Worm (Caenorhabditis elegans) whole organism, young adult: ENCODE data around the gene K06A9.3.

ENCODE experiments used
- B0019.2 ChIP-seq: fragments of 200-800 bp; sonication (Bioruptor generic); conservative IDR thresholded peaks from 2 replicates; pipeline ENCODE4 v1.3.6; 2022; ENCODE audit warnings: missing genetic modification reagents, missing genetic modification characterization, missing compliant biosample characterization
- B0336.3 ChIP-seq: fragments of 200-800 bp; sonication (Bioruptor generic); IDR thresholded peaks from 2 replicates; pipeline ENCODE4 v1.3.6; 2022; ENCODE audit warnings: missing genetic modification characterization, missing compliant biosample characterization
- C06A6.2 ChIP-seq: fragments of 200-800 bp; sonication (Bioruptor generic); conservative IDR thresholded peaks from 2 replicates; pipeline ENCODE4 v1.3.6; 2022; ENCODE audit warnings: missing genetic modification characterization, missing compliant biosample characterization
- F33H1.4 ChIP-seq: fragments of 200-800 bp; sonication (Bioruptor generic); IDR thresholded peaks from 2 replicates; pipeline ENCODE4 v1.3.6; 2022; ENCODE audit warnings: missing genetic modification reagents, missing genetic modification characterization, missing compliant biosample characterization
- F57C9.4 ChIP-seq: sonication (generic microtip); optimal IDR thresholded peaks from 2 replicates; lab custom pipeline; 2017; ENCODE audit warnings: mild to moderate bottlenecking, missing genetic modification characterization, missing compliant biosample characterization
- Y53G8AR.9 ChIP-seq: fragments of 200-800 bp; sonication (Bioruptor generic); conservative IDR thresholded peaks from 2 replicates; pipeline ENCODE4 v1.3.6; 2022; ENCODE audit warnings: missing genetic modification reagents, missing genetic modification characterization, missing compliant biosample characterization
- Y67H2A.10 ChIP-seq: fragments of 200-800 bp; sonication (Bioruptor generic); conservative IDR thresholded peaks from 2 replicates; pipeline ENCODE4 v1.3.6; 2022; ENCODE audit warnings: missing genetic modification reagents, missing genetic modification characterization, missing compliant biosample characterization
- Y95B8A.8 ChIP-seq: fragments of 200-800 bp; sonication (Bioruptor generic); IDR thresholded peaks from 2 replicates; pipeline ENCODE4 v1.3.6; 2022; ENCODE audit warnings: missing genetic modification reagents, missing genetic modification characterization, missing compliant biosample characterization
- aptf-2 ChIP-seq: fragments of 200-800 bp; sonication (Bioruptor generic); conservative IDR thresholded peaks from 2 replicates; pipeline ENCODE4 v1.3.6; 2022; ENCODE audit warnings: missing genetic modification reagents, missing genetic modification characterization, missing compliant biosample characterization
- aptf-3 ChIP-seq: fragments of 200-800 bp; sonication (Bioruptor generic); IDR thresholded peaks from 2 replicates; pipeline ENCODE4 v1.3.6; 2022; ENCODE audit warnings: missing genetic modification characterization, missing compliant biosample characterization
- atf-7 ChIP-seq: sonication (generic microtip); optimal IDR thresholded peaks from 2 replicates; lab custom pipeline; 2017; ENCODE audit warnings: mild to moderate bottlenecking, missing genetic modification characterization, missing compliant biosample characterization
- attf-3 ChIP-seq: fragments of 200-800 bp; sonication (Bioruptor generic); conservative IDR thresholded peaks from 2 replicates; pipeline ENCODE4 v1.3.6; 2022; ENCODE audit warnings: missing genetic modification reagents, missing genetic modification characterization, missing compliant biosample characterization
- cebp-1 ChIP-seq, 2 experiments: fragments of 200-800 bp in 1 of 2; sonication (Bioruptor generic) in 1 of 2; sonication (generic microtip) in 1 of 2; IDR thresholded peaks in 1 of 2; optimal IDR thresholded peaks in 1 of 2; 2 replicates each; pipeline versions ENCODE4 v1.3.6 to Lab custom; 2017 to 2022; ENCODE audit warnings: missing compliant biosample characterization in 2 of 2, missing genetic modification characterization in 2 of 2, mild to moderate bottlenecking in 1 of 2, missing genetic modification reagents in 1 of 2, moderate library complexity in 1 of 2
- ceh-100 ChIP-seq: fragments of 200-800 bp; sonication (Bioruptor generic); IDR thresholded peaks from 2 replicates; pipeline ENCODE4 v1.3.6; 2022; ENCODE audit warnings: missing genetic modification reagents, missing genetic modification characterization, missing compliant biosample characterization
- ceh-40 ChIP-seq: fragments of 200-800 bp; sonication (Bioruptor generic); IDR thresholded peaks from 2 replicates; pipeline ENCODE4 v1.3.6; 2022; ENCODE audit warnings: missing genetic modification characterization, missing compliant biosample characterization
- ceh-79 ChIP-seq: sonication (generic microtip); optimal IDR thresholded peaks from 2 replicates; lab custom pipeline; 2017; ENCODE audit warnings: mild to moderate bottlenecking, missing genetic modification characterization, missing compliant biosample characterization
- ceh-91 ChIP-seq: fragments of 200-800 bp; sonication (Bioruptor generic); IDR thresholded peaks from 2 replicates; pipeline ENCODE4 v1.3.6; 2022; ENCODE audit warnings: missing genetic modification reagents, missing genetic modification characterization, missing compliant biosample characterization
- egrh-3 ChIP-seq: fragments of 200-800 bp; sonication (Bioruptor generic); IDR thresholded peaks from 2 replicates; pipeline ENCODE4 v1.3.6; 2022; ENCODE audit warnings: missing genetic modification reagents, missing genetic modification characterization, missing compliant biosample characterization
- ets-4 ChIP-seq: fragments of 200-800 bp; sonication (Bioruptor generic); optimal IDR thresholded peaks from 2 replicates; lab custom pipeline; 2018; ENCODE audit warnings: mild to moderate bottlenecking, missing genetic modification characterization, missing compliant biosample characterization
- him-1 ChIP-seq: sonication (generic microtip); optimal IDR thresholded peaks from 2 replicates; lab custom pipeline; 2016; ENCODE audit warnings: missing genotype, missing genetic modification reagents, missing genetic modification characterization, missing compliant biosample characterization
- hlh-12 ChIP-seq: sonication (generic microtip); optimal IDR thresholded peaks from 2 replicates; lab custom pipeline; 2016; ENCODE audit warnings: missing genetic modification characterization, missing compliant biosample characterization
- hmg-1.2 ChIP-seq: fragments of 200-800 bp; sonication (Bioruptor generic); IDR thresholded peaks from 2 replicates; pipeline ENCODE4 v1.3.6; 2022; ENCODE audit warnings: missing genetic modification reagents, missing genetic modification characterization, missing compliant biosample characterization
- hmg-20 ChIP-seq: fragments of 200-800 bp; sonication (Bioruptor generic); IDR thresholded peaks from 2 replicates; pipeline ENCODE4 v1.3.6; 2022; ENCODE audit warnings: missing genetic modification reagents, missing genetic modification characterization, missing compliant biosample characterization
- hrde-1 ChIP-seq: sonication (generic microtip); optimal IDR thresholded peaks from 2 replicates; lab custom pipeline; 2016; ENCODE audit warnings: missing genetic modification characterization, mild to moderate bottlenecking, missing compliant biosample characterization, moderate library complexity, missing genotype, missing genetic modification reagents, borderline replicate concordance
- let-607 ChIP-seq, 2 experiments: fragments of 200-800 bp in 1 of 2; sonication (Bioruptor generic) in 1 of 2; sonication (generic microtip) in 1 of 2; optimal IDR thresholded peaks; 2 replicates each; lab custom pipeline; 2016 to 2018; ENCODE audit warnings: mild to moderate bottlenecking in 2 of 2, missing compliant biosample characterization in 2 of 2, missing genetic modification characterization in 2 of 2, moderate library complexity in 2 of 2, missing genotype in 1 of 2
- lin-35 ChIP-seq, 3 experiments: fragments of 150-350 bp in 2 of 3; sonication (generic microtip) in 1 of 3; optimal IDR thresholded peaks; 2 replicates each; lab custom pipeline; 2014 to 2018; ENCODE audit warnings: missing biosample characterization in 3 of 3, missing genetic modification characterization in 3 of 3, missing genetic modification reagents in 3 of 3
- lin-40 ChIP-seq: sonication (generic microtip); optimal IDR thresholded peaks from 2 replicates; lab custom pipeline; 2016; ENCODE audit warnings: missing genetic modification characterization, mild to moderate bottlenecking, missing compliant biosample characterization, missing genotype, missing genetic modification reagents
- madf-6 ChIP-seq: fragments of 200-800 bp; sonication (Bioruptor generic); IDR thresholded peaks from 2 replicates; pipeline ENCODE4 v1.3.6; 2022; ENCODE audit warnings: missing genetic modification reagents, missing genetic modification characterization, missing compliant biosample characterization
- nfya-2 ChIP-seq: fragments of 200-800 bp; sonication (Bioruptor generic); IDR thresholded peaks from 2 replicates; pipeline ENCODE4 v1.3.6; 2022; ENCODE audit warnings: missing genetic modification reagents, missing genetic modification characterization, missing compliant biosample characterization
- nfyb-1 ChIP-seq: fragments of 200-800 bp; sonication (Bioruptor generic); IDR thresholded peaks from 2 replicates; pipeline ENCODE4 v1.3.6; 2022; ENCODE audit warnings: missing genetic modification reagents, missing genetic modification characterization, missing compliant biosample characterization
- pha-4 ChIP-seq: fragments of 150-350 bp; sonication (generic microtip); optimal IDR thresholded peaks from 2 replicates; lab custom pipeline; 2014; ENCODE audit warnings: missing biosample characterization, missing genetic modification reagents, missing genetic modification characterization
- rec-8 ChIP-seq, 2 experiments: sonication (generic microtip); optimal IDR thresholded peaks; 2 replicates each; lab custom pipeline; 2016; ENCODE audit warnings: mild to moderate bottlenecking in 2 of 2, missing genetic modification characterization in 2 of 2, missing genetic modification reagents in 2 of 2, missing genotype in 2 of 2, missing biosample characterization in 1 of 2, missing compliant biosample characterization in 1 of 2, moderate library complexity in 1 of 2
- repo-1 ChIP-seq: sonication (generic microtip); optimal IDR thresholded peaks from 2 replicates; lab custom pipeline; 2017; ENCODE audit warnings: mild to moderate bottlenecking, missing genetic modification characterization, missing compliant biosample characterization
- snpc-4 ChIP-seq, 5 experiments: fragments of 150-350 bp in 1 of 5; sonication (generic microtip) in 4 of 5; optimal IDR thresholded peaks; 2 replicates each; lab custom pipeline; 2014 to 2018; ENCODE audit warnings: missing genetic modification characterization in 5 of 5, missing biosample characterization in 3 of 5, antibody characterized with exemption in 2 of 5, mild to moderate bottlenecking in 2 of 5, missing compliant biosample characterization in 2 of 5, missing genotype in 2 of 5, moderate library complexity in 2 of 5, missing genetic modification reagents in 1 of 5
- sptf-2 ChIP-seq: fragments of 200-800 bp; sonication (Bioruptor generic); optimal IDR thresholded peaks from 2 replicates; lab custom pipeline; 2018; ENCODE audit warnings: mild to moderate bottlenecking, missing genetic modification characterization, missing compliant biosample characterization
- zfh-2 ChIP-seq: fragments of 200-800 bp; sonication (Bioruptor generic); conservative IDR thresholded peaks from 2 replicates; pipeline ENCODE4 v1.3.6; 2022; ENCODE audit warnings: missing genetic modification reagents, missing genetic modification characterization, missing compliant biosample characterization
- zim-3 ChIP-seq: sonication (generic microtip); optimal IDR thresholded peaks from 2 replicates; lab custom pipeline; 2017; ENCODE audit warnings: mild to moderate bottlenecking, missing genetic modification characterization, moderate library complexity, missing compliant biosample characterization
- ztf-25 ChIP-seq: fragments of 200-800 bp; sonication (Bioruptor generic); IDR thresholded peaks from 2 replicates; pipeline ENCODE4 v1.3.6; 2022; ENCODE audit warnings: missing genetic modification reagents, missing genetic modification characterization, missing compliant biosample characterization
- ztf-26 ChIP-seq: sonication (generic microtip); optimal IDR thresholded peaks from 2 replicates; lab custom pipeline; 2017; ENCODE audit warnings: missing genetic modification characterization, missing compliant biosample characterization
- ztf-28 ChIP-seq: fragments of 200-800 bp; sonication (Bioruptor generic); IDR thresholded peaks from 2 replicates; pipeline ENCODE4 v1.3.6; 2022; ENCODE audit warnings: missing genetic modification reagents, missing genetic modification characterization, missing compliant biosample characterization
- ztf-6 ChIP-seq: fragments of 200-800 bp; sonication (Bioruptor generic); IDR thresholded peaks from 2 replicates; pipeline ENCODE4 v1.3.6; 2022; ENCODE audit warnings: missing genetic modification reagents, missing genetic modification characterization, missing compliant biosample characterization

Gene K06A9.3

ce11 chrX:1503698-1504501, 31.3 kb downstream of the K06A9.3 start (continued):
- TF ChIP-seq Y53G8AR.9 (GFP tag; lab: Robert Waterston, UW) (peak; percentile 94), hmg-20 (GFP tag; lab: Robert Waterston, UW) (no peak; the same call in 1 of the 2 replicates), ceh-91 (GFP tag; lab: Robert Waterston, UW) (peak; percentile 39; the same call in 1 of the 2 replicates), let-607 (tag; optimal IDR thresholded peaks at IDR 0.05; lab: Kevin White, UChicago) (peak in 1 of 2 experiments; percentile 42), nfya-2 (GFP tag; lab: Robert Waterston, UW) (no peak), lin-35 (GFP tag; optimal IDR thresholded peaks at IDR 0.05; lab: Kevin White, UChicago) (peak in 1 of 3 experiments; percentile 30), nfyb-1 (GFP tag; lab: Robert Waterston, UW) (peak; percentile 92), atf-7 (tag; lab: Kevin White, UChicago) (peak; percentile 82), aptf-2 (GFP tag; lab: Robert Waterston, UW) (peak; percentile 85), attf-3 (peak; percentile 57), zim-3 (peak; percentile 52), hmg-1.2 (peak; percentile 40), egrh-3 (GFP tag; lab: Robert Waterston, UW) (peak; percentile 7; the same call in 1 of the 2 replicates), C06A6.2 (GFP tag; lab: Robert Waterston, UW) (peak; percentile 63), F33H1.4 (GFP tag; lab: Robert Waterston, UW) (0 out of 2 replicates have a peak, but pooled peaks have one; percentile 5), madf-6 (0 out of 2 replicates have a peak, but pooled peaks have one; percentile 15), B0019.2 (GFP tag; lab: Robert Waterston, UW) (peak; percentile 6; the same call in 1 of the 2 replicates), ztf-6 (peak; percentile 47; the same call in 1 of the 2 replicates), ztf-25 (peak; percentile 72; the same call in 1 of the 2 replicates), Y67H2A.10 (GFP tag; lab: Robert Waterston, UW) (peak; percentile 92), ztf-26 (tag; lab: Kevin White, UChicago) (peak; percentile 40), ztf-28 (GFP tag; lab: Robert Waterston, UW) (peak; percentile 34; the same call in 1 of the 2 replicates)

- TF ChIP-seq ceh-100 (GFP tag; lab: Robert Waterston, UW) (no peak), egrh-3 (GFP tag; lab: Robert Waterston, UW) (peak; percentile 37; the same call in 1 of the 2 replicates), zfh-2 (GFP tag; lab: Robert Waterston, UW) (peak; percentile 86), ceh-40 (GFP tag; lab: Robert Waterston, UW) (0 out of 2 replicates have a peak, but pooled peaks have one; percentile 11), hlh-12 (no peak)
These were observed 32.2 kb downstream of the K06A9.3 start for ce11 chrX:1502914-1503313.

ce11 chrX:1502490-1502889, 32.7 kb downstream of the K06A9.3 start, which contains the start of gene F09E10.1:
TSS of gene F09E10.1 (plus strand) at chrX:1502790.
- TF ChIP-seq repo-1, result no peak
- TF ChIP-seq ceh-79, result no peak
- TF ChIP-seq aptf-3 (GFP tag; lab: Robert Waterston, UW), result no peak
- no peak for TF ChIP-seq let-607 (tag; optimal IDR thresholded peaks at IDR 0.05; lab: Kevin White, UChicago)
- no peak for TF ChIP-seq him-1 (tag; lab: Kevin White, UChicago)
- no peak for TF ChIP-seq ets-4 (GFP tag; lab: Kevin White, UChicago)
- no peak for TF ChIP-seq F57C9.4 (tag; lab: Kevin White, UChicago)
- TF ChIP-seq, all 124 proteins: peak for 0

ce11 chrX:1501752-1502151, 33.4 kb downstream of the K06A9.3 start, which contains the start of gene F09E10.7:
TSS of gene F09E10.7 (minus strand) at chrX:1501852.
- no peak for TF ChIP-seq madf-6
- TF ChIP-seq sptf-2, result no peak
- no peak for TF ChIP-seq ztf-6
- no peak for TF ChIP-seq hrde-1
- no peak for TF ChIP-seq B0336.3 (GFP tag; lab: Robert Waterston, UW)
- no peak for TF ChIP-seq snpc-4 (GFP tag; optimal IDR thresholded peaks at IDR 0.05; lab: Kevin White, UChicago)
- no peak for TF ChIP-seq snpc-4 (tag; optimal IDR thresholded peaks at IDR 0.05; lab: Kevin White, UChicago)
- TF ChIP-seq pha-4 (tag; lab: Kevin White, UChicago), result no peak
- no peak for TF ChIP-seq rec-8 (tag; optimal IDR thresholded peaks at IDR 0.05; lab: Kevin White, UChicago)
- no peak for TF ChIP-seq cebp-1 (GFP tag; IDR thresholded peaks at IDR 0.05; lab: Robert Waterston, UW)
- TF ChIP-seq cebp-1 (tag; optimal IDR thresholded peaks at IDR 0.05; lab: Kevin White, UChicago), result no peak
- no peak for TF ChIP-seq Y95B8A.8 (GFP tag; lab: Robert Waterston, UW)
- no peak for TF ChIP-seq lin-40 (tag; lab: Kevin White, UChicago)
